Worm (Caenorhabditis elegans) whole organism, late embryonic: ENCODE measurements around the gene C42D4.18.

Source experiments
- C08G9.2 ChIP-seq: sonication (generic microtip); optimal IDR thresholded peaks from 2 replicates; lab custom pipeline; 2016; ENCODE audit warnings: mild to moderate bottlenecking, missing genetic modification characterization, moderate library complexity, missing compliant biosample characterization
- C38D4.7 ChIP-seq: fragments of 200-800 bp; sonication (Bioruptor generic); optimal IDR thresholded peaks from 2 replicates; lab custom pipeline; 2018; ENCODE audit warnings: mild to moderate bottlenecking, missing genetic modification characterization, moderate library complexity, missing compliant biosample characterization
- F13H6.1 ChIP-seq: sonication (generic microtip); optimal IDR thresholded peaks from 2 replicates; lab custom pipeline; 2016; ENCODE audit warnings: missing genetic modification characterization, missing compliant biosample characterization
- K02D7.2 ChIP-seq: sonication (generic microtip); optimal IDR thresholded peaks from 2 replicates; lab custom pipeline; 2017; ENCODE audit warnings: mild to moderate bottlenecking, missing genetic modification characterization, missing compliant biosample characterization
- K09A11.1 ChIP-seq: sonication (generic microtip); optimal IDR thresholded peaks from 2 replicates; lab custom pipeline; 2017; ENCODE audit warnings: antibody characterized with exemption, mild to moderate bottlenecking, missing genetic modification characterization, missing compliant biosample characterization; ENCODE audit not compliant: insufficient read depth
- T23F11.4 ChIP-seq: fragments of 200-800 bp; sonication (Bioruptor generic); optimal IDR thresholded peaks from 2 replicates; lab custom pipeline; 2018; ENCODE audit warnings: mild to moderate bottlenecking, missing genetic modification characterization, missing compliant biosample characterization
- ceh-18 ChIP-seq: sonication (generic microtip); optimal IDR thresholded peaks from 2 replicates; lab custom pipeline; 2016; ENCODE audit warnings: missing genetic modification characterization, missing compliant biosample characterization
- ceh-22 ChIP-seq: sonication (generic microtip); optimal IDR thresholded peaks from 2 replicates; lab custom pipeline; 2017; ENCODE audit warnings: missing biosample characterization, missing genetic modification characterization
- ceh-24 ChIP-seq: sonication (generic microtip); optimal IDR thresholded peaks from 2 replicates; lab custom pipeline; 2016; ENCODE audit warnings: mild to moderate bottlenecking, missing genetic modification characterization, missing compliant biosample characterization
- ceh-30 ChIP-seq: fragments of 150-350 bp; optimal IDR thresholded peaks from 2 replicates; lab custom pipeline; 2014; ENCODE audit warnings: missing biosample characterization, missing genetic modification characterization
- ceh-31 ChIP-seq: sonication (generic microtip); optimal IDR thresholded peaks from 2 replicates; lab custom pipeline; 2016; ENCODE audit warnings: missing genetic modification characterization, missing compliant biosample characterization
- ceh-6 ChIP-seq: fragments of 200-800 bp; sonication (Bioruptor generic); optimal IDR thresholded peaks from 2 replicates; lab custom pipeline; 2018; ENCODE audit warnings: mild to moderate bottlenecking, missing genetic modification characterization, missing compliant biosample characterization
- ceh-9 ChIP-seq: sonication (generic microtip); optimal IDR thresholded peaks from 2 replicates; lab custom pipeline; 2016; ENCODE audit warnings: mild to moderate bottlenecking, missing genetic modification characterization, inconsistent platforms, missing compliant biosample characterization
- che-1 ChIP-seq: sonication (generic microtip); optimal IDR thresholded peaks from 2 replicates; lab custom pipeline; 2016; ENCODE audit warnings: mild to moderate bottlenecking, missing genetic modification characterization, missing compliant biosample characterization
- elt-2 ChIP-seq: sonication (generic microtip); optimal IDR thresholded peaks from 2 replicates; lab custom pipeline; 2016; ENCODE audit warnings: missing genetic modification reagents, missing genetic modification characterization, missing compliant biosample characterization
- elt-4 ChIP-seq: sonication (generic microtip); optimal IDR thresholded peaks from 2 replicates; lab custom pipeline; 2016; ENCODE audit warnings: missing genetic modification characterization, missing compliant biosample characterization
- eyg-1 ChIP-seq: sonication (generic microtip); optimal IDR thresholded peaks from 2 replicates; lab custom pipeline; 2016; ENCODE audit warnings: missing genotype, missing genetic modification characterization, missing compliant biosample characterization
- fax-1 ChIP-seq: sonication (generic microtip); optimal IDR thresholded peaks from 2 replicates; lab custom pipeline; 2016; ENCODE audit warnings: missing genotype, missing genetic modification characterization, missing compliant biosample characterization
- fkh-6 ChIP-seq: sonication (generic microtip); optimal IDR thresholded peaks from 2 replicates; lab custom pipeline; 2016; ENCODE audit warnings: missing genetic modification characterization, missing compliant biosample characterization
- gmeb-2 ChIP-seq: sonication (generic microtip); optimal IDR thresholded peaks from 2 replicates; lab custom pipeline; 2016; ENCODE audit warnings: missing genetic modification characterization, inconsistent platforms, missing compliant biosample characterization
- hlh-15 ChIP-seq: sonication (generic microtip); optimal IDR thresholded peaks from 2 replicates; lab custom pipeline; 2016; ENCODE audit warnings: missing genetic modification characterization, missing compliant biosample characterization
- hlh-30 ChIP-seq: sonication (generic microtip); optimal IDR thresholded peaks from 2 replicates; lab custom pipeline; 2017; ENCODE audit warnings: antibody characterized with exemption, missing genetic modification characterization, missing compliant biosample characterization; ENCODE audit not compliant: insufficient read depth
- hlh-6 ChIP-seq: sonication (generic microtip); optimal IDR thresholded peaks from 2 replicates; lab custom pipeline; 2016; ENCODE audit warnings: missing genotype, missing genetic modification characterization, missing compliant biosample characterization
- madf-2 ChIP-seq: sonication (generic microtip); optimal IDR thresholded peaks from 2 replicates; lab custom pipeline; 2017; ENCODE audit warnings: missing genetic modification characterization, missing compliant biosample characterization
- mec-3 ChIP-seq: sonication (generic microtip); optimal IDR thresholded peaks from 2 replicates; lab custom pipeline; 2016; ENCODE audit warnings: borderline replicate concordance, missing genetic modification characterization, missing compliant biosample characterization
- nhr-232 ChIP-seq: sonication (generic microtip); optimal IDR thresholded peaks from 2 replicates; lab custom pipeline; 2016; ENCODE audit warnings: missing genetic modification characterization, missing compliant biosample characterization
- npax-4 ChIP-seq: sonication (generic microtip); optimal IDR thresholded peaks from 2 replicates; lab custom pipeline; 2016; ENCODE audit warnings: missing genetic modification characterization, missing compliant biosample characterization
- pag-3 ChIP-seq: sonication (generic microtip); optimal IDR thresholded peaks from 2 replicates; lab custom pipeline; 2016; ENCODE audit warnings: missing compliant biosample characterization, missing genetic modification characterization, borderline replicate concordance
- pat-9 ChIP-seq: fragments of 200-800 bp; sonication (Bioruptor generic); optimal IDR thresholded peaks from 2 replicates; lab custom pipeline; 2018; ENCODE audit warnings: mild to moderate bottlenecking, missing genetic modification characterization, moderate library complexity, missing compliant biosample characterization
- pqm-1 ChIP-seq: sonication (generic microtip); optimal IDR thresholded peaks from 2 replicates; lab custom pipeline; 2016; ENCODE audit warnings: missing genetic modification characterization, missing compliant biosample characterization
- rnt-1 ChIP-seq: sonication (generic microtip); optimal IDR thresholded peaks from 2 replicates; lab custom pipeline; 2016; ENCODE audit warnings: missing genetic modification characterization, missing compliant biosample characterization
- sdc-2 ChIP-seq: sonication (generic microtip); optimal IDR thresholded peaks from 2 replicates; lab custom pipeline; 2016; ENCODE audit warnings: missing genotype, missing genetic modification characterization, missing compliant biosample characterization
- sox-4 ChIP-seq: sonication (generic microtip); optimal IDR thresholded peaks from 2 replicates; lab custom pipeline; 2017; ENCODE audit warnings: mild to moderate bottlenecking, missing genetic modification characterization, inconsistent platforms, missing compliant biosample characterization
- ttx-3 ChIP-seq: sonication (generic microtip); optimal IDR thresholded peaks from 2 replicates; lab custom pipeline; 2016; ENCODE audit warnings: missing genetic modification reagents, missing genetic modification characterization, missing compliant biosample characterization
- unc-3 ChIP-seq, 2 experiments: fragments of 200-800 bp in 1 of 2; sonication (Bioruptor generic) in 1 of 2; sonication (generic microtip) in 1 of 2; conservative IDR thresholded peaks in 1 of 2; optimal IDR thresholded peaks in 1 of 2; 2 replicates each; pipeline versions ENCODE4 v1.3.6 to Lab custom; 2016 to 2022; ENCODE audit warnings: missing compliant biosample characterization in 2 of 2, missing genetic modification characterization in 2 of 2, missing genetic modification reagents in 1 of 2
- unc-42 ChIP-seq: sonication (generic microtip); optimal IDR thresholded peaks from 2 replicates; lab custom pipeline; 2016; ENCODE audit warnings: missing genotype, missing genetic modification characterization, missing compliant biosample characterization
- zip-5 ChIP-seq: sonication (generic microtip); optimal IDR thresholded peaks from 2 replicates; lab custom pipeline; 2016; ENCODE audit warnings: missing genetic modification characterization, missing compliant biosample characterization
- ztf-16 ChIP-seq: sonication (generic microtip); optimal IDR thresholded peaks from 2 replicates; lab custom pipeline; 2017; ENCODE audit warnings: missing genetic modification characterization, missing compliant biosample characterization

Gene C42D4.18

ce11 chrIV:7176887-7177286, 10.3 kb downstream of the C42D4.18 start, which contains the start of gene str-44:
Gene str-44 (plus strand): TSS chrIV:7177187.
- no peak for TF ChIP-seq sox-4 (tag; lab: Kevin White, UChicago)
- TF ChIP-seq C38D4.7 (GFP tag; lab: Kevin White, UChicago): no peak
- no peak for TF ChIP-seq madf-2 (tag; lab: Kevin White, UChicago)
- no peak for TF ChIP-seq fkh-6 (tag; lab: Kevin White, UChicago)
- TF ChIP-seq ceh-9: no peak
- no peak for TF ChIP-seq hlh-15
- no peak for TF ChIP-seq pqm-1 (tag; lab: Kevin White, UChicago)
- TF ChIP-seq sdc-2 (tag; lab: Kevin White, UChicago): no peak
- TF ChIP-seq hlh-6 (tag; lab: Kevin White, UChicago): no peak
- no peak for TF ChIP-seq ceh-30 (tag; lab: Kevin White, UChicago)
- TF ChIP-seq unc-3 (GFP tag; conservative IDR thresholded peaks at IDR 0.05; lab: Robert Waterston, UW): no peak
- TF ChIP-seq unc-3 (tag; optimal IDR thresholded peaks at IDR 0.05; lab: Kevin White, UChicago): no peak
- no peak for TF ChIP-seq T23F11.4 (GFP tag; lab: Kevin White, UChicago)
- TF ChIP-seq che-1 (tag; lab: Kevin White, UChicago): no peak
- no peak for TF ChIP-seq unc-42
- TF ChIP-seq fax-1 (tag; lab: Kevin White, UChicago): no peak
- no peak for TF ChIP-seq ceh-31 (tag; lab: Kevin White, UChicago)
- no peak for TF ChIP-seq elt-4 (tag; lab: Kevin White, UChicago)
- no peak for TF ChIP-seq ceh-18 (tag; lab: Kevin White, UChicago)
- no peak for TF ChIP-seq gmeb-2 (tag; lab: Kevin White, UChicago)

ce11 chrIV:7178942-7179341, 12.4 kb downstream of the C42D4.18 start, which contains the start of gene C42D4.3:
Gene C42D4.3 (plus strand): TSS chrIV:7179239.
- TF ChIP-seq K09A11.1 (tag; lab: Kevin White, UChicago): no peak
- TF ChIP-seq ztf-16: no peak
- no peak for TF ChIP-seq ceh-24 (tag; lab: Kevin White, UChicago)
- TF ChIP-seq ceh-22 (tag; lab: Kevin White, UChicago): no peak
- no peak for TF ChIP-seq K02D7.2 (tag; lab: Kevin White, UChicago)

ce11 chrIV:7180304-7180703, 13.7 kb downstream of the C42D4.18 start, which contains the start of gene cest-10:
Gene cest-10 (plus strand): TSS chrIV:7180557.
- peak; percentile 71 for TF ChIP-seq elt-2 (tag; lab: Kevin White, UChicago)
- no peak for TF ChIP-seq elt-4 (tag; lab: Kevin White, UChicago)

- TF ChIP-seq K02D7.2 (tag; lab: Kevin White, UChicago) (no peak), elt-2 (tag; lab: Kevin White, UChicago) (no peak), eyg-1 (tag; lab: Kevin White, UChicago) (no peak), npax-4 (tag; lab: Kevin White, UChicago) (no peak), C08G9.2 (no peak), sox-4 (tag; lab: Kevin White, UChicago) (no peak), ceh-6 (GFP tag; lab: Kevin White, UChicago) (no peak), rnt-1 (no peak), fkh-6 (tag; lab: Kevin White, UChicago) (no peak), pat-9 (no peak), zip-5 (tag; lab: Kevin White, UChicago) (no peak), gmeb-2 (tag; lab: Kevin White, UChicago) (no peak), ceh-24 (tag; lab: Kevin White, UChicago) (no peak), che-1 (tag; lab: Kevin White, UChicago) (no peak), ceh-9 (no peak)
These were observed 16.2 kb downstream of the C42D4.18 start for ce11 chrIV:7182818-7183217.

DNA sequence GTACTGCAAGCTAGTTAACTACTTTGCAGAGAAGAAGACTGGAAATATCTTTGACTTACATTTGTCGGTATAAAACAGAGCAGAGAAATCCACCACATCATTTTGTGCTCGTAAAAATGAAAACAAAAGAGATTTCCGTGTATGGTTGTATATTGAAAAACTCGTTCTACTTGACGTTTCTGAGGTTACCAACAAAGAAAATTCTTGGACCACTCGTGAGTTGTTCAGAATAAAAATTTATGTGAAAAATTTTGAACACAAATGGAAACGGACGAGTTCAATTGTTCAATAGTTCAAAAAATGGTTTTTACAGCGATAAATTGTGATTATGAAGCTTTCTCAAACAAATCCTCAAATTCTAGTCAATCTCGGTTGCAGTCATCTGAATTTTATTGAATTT, 18.0 kb downstream of the C42D4.18 start, which contains the start of gene clec-179:
Gene clec-179, minus strand, starts transcription at position 101 of the 400 bp plus-strand sequence.
- no peak for TF ChIP-seq K02D7.2 (tag; lab: Kevin White, UChicago)
- no peak for TF ChIP-seq madf-2 (tag; lab: Kevin White, UChicago)
- no peak for TF ChIP-seq ttx-3 (tag; lab: Kevin White, UChicago)
- no peak for TF ChIP-seq hlh-30 (tag; lab: Kevin White, UChicago)
- no peak for TF ChIP-seq elt-2 (tag; lab: Kevin White, UChicago)
- no peak for TF ChIP-seq F13H6.1 (tag; lab: Kevin White, UChicago)
- TF ChIP-seq pag-3: no peak
- TF ChIP-seq nhr-232 (tag; lab: Kevin White, UChicago): no peak
- TF ChIP-seq zip-5 (tag; lab: Kevin White, UChicago): no peak
- TF ChIP-seq mec-3 (tag; lab: Kevin White, UChicago): no peak
- TF ChIP-seq rnt-1: no peak
